Worm (Caenorhabditis elegans): ENCODE results near the gene T08G3.11.

- TF ChIP-seq hmg-4 (GFP tag; optimal IDR thresholded peaks at IDR 0.05) (no peak), ama-1 (optimal IDR thresholded peaks at IDR 0.05) (no peak), tbx-37 (GFP tag; conservative IDR thresholded peaks at IDR 0.05) (no peak), flt-1 (GFP tag; IDR thresholded peaks at IDR 0.05) (no peak), B0310.2 (tag; optimal IDR thresholded peaks at IDR 0.05) (no peak), tra-4 (tag; optimal IDR thresholded peaks at IDR 0.05) (no peak), ceh-36 (tag; optimal IDR thresholded peaks at IDR 0.05) (no peak), tbx-11 (GFP tag; IDR thresholded peaks at IDR 0.05) (no peak)
Measured at ce11 chrV:16517619-16518018, 38.4 kb upstream of the T08G3.11 start, which contains the start of gene F36D3.4.
